Worm (Caenorhabditis elegans) whole organism, L2 larva: Measurements from ENCODE around the gene hecw-1.

Experiments used
- R02D3.7 ChIP-seq: fragments of 150-350 bp; optimal IDR thresholded peaks from 2 replicates; lab custom pipeline; 2014; ENCODE audit warnings: missing biosample characterization, missing genetic modification characterization
- ceh-82 ChIP-seq: fragments of 150-350 bp; optimal IDR thresholded peaks from 2 replicates; lab custom pipeline; 2014; ENCODE audit warnings: missing biosample characterization, missing genetic modification characterization
- unc-39 ChIP-seq: fragments of 150-350 bp; optimal IDR thresholded peaks from 2 replicates; lab custom pipeline; 2014; ENCODE audit warnings: missing biosample characterization, missing genetic modification characterization
- ztf-1 ChIP-seq: fragments of 200-800 bp; sonication (Bioruptor generic); conservative IDR thresholded peaks from 2 replicates; pipeline ENCODE4 v1.3.6; 2022; ENCODE audit warnings: missing genetic modification characterization, missing compliant biosample characterization

DNA sequence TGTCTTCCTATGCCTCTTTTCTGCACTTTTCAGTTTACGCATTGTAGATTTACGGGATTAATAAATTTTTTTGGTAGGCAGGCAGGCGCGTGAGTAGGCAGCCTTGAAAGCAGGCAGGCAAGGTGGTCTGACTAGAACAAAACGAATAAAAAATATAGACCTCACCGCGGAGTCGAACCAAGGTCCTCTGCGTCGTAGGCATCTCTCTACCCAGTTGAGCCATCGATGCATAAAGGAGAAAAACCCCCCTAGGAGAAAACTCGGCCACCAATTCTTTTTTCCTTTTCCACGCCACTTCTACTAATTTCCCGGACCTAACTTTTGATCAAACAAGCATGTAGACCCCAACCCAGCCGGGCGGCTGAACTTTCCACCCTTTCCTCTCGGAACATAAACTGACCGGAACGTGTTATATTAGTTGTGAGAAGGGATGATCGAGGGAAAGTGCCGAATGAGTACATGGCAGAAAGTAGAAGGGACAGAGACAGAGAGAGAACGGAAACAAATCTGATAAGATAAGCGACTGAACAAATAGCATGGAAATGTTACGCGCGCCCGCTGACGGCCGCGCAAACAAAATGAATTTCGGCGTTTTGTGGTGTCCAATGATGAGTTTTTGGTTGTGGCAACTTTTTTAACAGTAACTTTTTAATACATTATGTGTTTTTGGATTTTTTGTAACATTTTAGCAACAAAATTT lies 50.3 kb downstream of the hecw-1 start:
- TF ChIP-seq unc-39 (tag; lab: Kevin White, UChicago), result no peak
- TF ChIP-seq ceh-82 (tag; lab: Kevin White, UChicago), result no peak
- TF ChIP-seq R02D3.7 (tag; lab: Kevin White, UChicago), result no peak
- no peak for TF ChIP-seq ztf-1 (GFP tag; lab: Robert Waterston, UW)
